Fruit fly (Drosophila melanogaster) Kc167 (cell line): ENCODE results near the gene CG46307.

Experiments
- Sin3A ChIP-seq: fragments of >200 bp; optimal IDR thresholded peaks from 2 replicates; lab custom pipeline; 2018; ENCODE audit warnings: missing external identifiers
- h ChIP-seq: fragments of >200 bp; optimal IDR thresholded peaks from 3 replicates; lab custom pipeline; 2018; ENCODE audit warnings: missing external identifiers
- insv ChIP-seq: fragments of >200 bp; optimal IDR thresholded peaks from 3 replicates; lab custom pipeline; 2018; ENCODE audit warnings: missing external identifiers
- psq ChIP-seq: fragments of >200 bp; optimal IDR thresholded peaks from 2 replicates; lab custom pipeline; 2017; ENCODE audit warnings: missing external identifiers
- ttk ChIP-seq: sonication (Bioruptor generic); optimal IDR thresholded peaks from 2 replicates; lab custom pipeline; 2017; ENCODE audit warnings: missing external identifiers

dm6 chr2L:21115687-21116086, 11.3 kb downstream of the CG46307 start:
- no peak for TF ChIP-seq h (lab: Kevin White, UChicago)
- no peak for TF ChIP-seq psq (lab: Kevin White, UChicago)
- no peak for TF ChIP-seq insv (lab: Kevin White, UChicago)
- no peak for TF ChIP-seq Sin3A
- no peak for TF ChIP-seq ttk (lab: Kevin White, UChicago)
